Fruit fly (Drosophila melanogaster): ENCODE data around the gene Cralbp.

dm6 chr3L:5779476-5780401 is 6.8 kb downstream of the Cralbp start, which contains the start of the genes Myt1, PGRP-LD and Pmi:
- TF ChIP-seq psq (optimal IDR thresholded peaks at IDR 0.05): no peak
- TF ChIP-seq EcR (GFP tag; optimal IDR thresholded peaks at IDR 0.05): no peak
- no peak for TF ChIP-seq CG8478 (optimal IDR thresholded peaks at IDR 0.05)
- TF ChIP-seq pan (optimal IDR thresholded peaks at IDR 0.05): no peak
